Fruit fly (Drosophila melanogaster) whole organism, prepupa: Measurements from ENCODE around the gene CG14968.

Experiments
- CG11902 ChIP-seq: fragments of 200-800 bp; sonication (Bioruptor generic); optimal IDR thresholded peaks from 3 replicates; lab custom pipeline; 2016; ENCODE audit warnings: missing biosample characterization, missing genetic modification characterization
- CG31627 ChIP-seq: fragments of 200-800 bp; sonication (Bioruptor generic); optimal IDR thresholded peaks from 3 replicates; lab custom pipeline; 2016; ENCODE audit warnings: missing biosample characterization, missing genetic modification characterization
- CG32006 ChIP-seq: fragments of 200-800 bp; sonication (Bioruptor generic); optimal IDR thresholded peaks from 3 replicates; lab custom pipeline; 2017; ENCODE audit warnings: missing biosample characterization, mild to moderate bottlenecking, missing genetic modification characterization
- CG4318 ChIP-seq: fragments of 200-800 bp; sonication (Bioruptor generic); optimal IDR thresholded peaks from 3 replicates; lab custom pipeline; 2017; ENCODE audit warnings: missing biosample characterization, mild to moderate bottlenecking, missing genetic modification characterization
- CG6854 ChIP-seq: fragments of 200-800 bp; sonication (Bioruptor generic); optimal IDR thresholded peaks from 2 replicates; lab custom pipeline; 2017; ENCODE audit warnings: missing biosample characterization, mild to moderate bottlenecking, missing genetic modification characterization
- CG8119 ChIP-seq: fragments of 200-800 bp; sonication (Bioruptor generic); IDR thresholded peaks from 3 replicates; pipeline ENCODE4 v1.3.6; 2022; ENCODE audit warnings: missing biosample characterization, missing genetic modification characterization
- Eip93F ChIP-seq: fragments of 200-800 bp; sonication (Bioruptor generic); optimal IDR thresholded peaks from 2 replicates; lab custom pipeline; 2016; ENCODE audit warnings: missing biosample characterization, mild to moderate bottlenecking, missing genetic modification characterization
- Hr4 ChIP-seq: fragments of 200-800 bp; sonication (Bioruptor generic); optimal IDR thresholded peaks from 3 replicates; lab custom pipeline; 2016; ENCODE audit warnings: missing biosample characterization, missing genetic modification characterization
- OdsH ChIP-seq: fragments of 200-800 bp; sonication (Bioruptor generic); optimal IDR thresholded peaks from 3 replicates; lab custom pipeline; 2016; ENCODE audit warnings: missing biosample characterization, missing genetic modification characterization
- Sox14 ChIP-seq: fragments of 200-800 bp; sonication (Bioruptor generic); optimal IDR thresholded peaks from 3 replicates; lab custom pipeline; 2016; ENCODE audit warnings: missing biosample characterization, missing genetic modification characterization
- acj6 ChIP-seq: fragments of 200-800 bp; sonication (Bioruptor generic); optimal IDR thresholded peaks from 3 replicates; lab custom pipeline; 2016; ENCODE audit warnings: missing biosample characterization, missing genetic modification characterization
- eg ChIP-seq: fragments of 200-800 bp; sonication (Bioruptor generic); IDR thresholded peaks from 3 replicates; pipeline ENCODE4 v1.3.6; 2022; ENCODE audit warnings: missing biosample characterization, missing genetic modification characterization
- svp ChIP-seq: fragments of 200-800 bp; sonication (Bioruptor generic); peaks from one replicate; lab custom pipeline; 2016; ENCODE audit warnings: missing biosample characterization, missing genetic modification characterization

DNA sequence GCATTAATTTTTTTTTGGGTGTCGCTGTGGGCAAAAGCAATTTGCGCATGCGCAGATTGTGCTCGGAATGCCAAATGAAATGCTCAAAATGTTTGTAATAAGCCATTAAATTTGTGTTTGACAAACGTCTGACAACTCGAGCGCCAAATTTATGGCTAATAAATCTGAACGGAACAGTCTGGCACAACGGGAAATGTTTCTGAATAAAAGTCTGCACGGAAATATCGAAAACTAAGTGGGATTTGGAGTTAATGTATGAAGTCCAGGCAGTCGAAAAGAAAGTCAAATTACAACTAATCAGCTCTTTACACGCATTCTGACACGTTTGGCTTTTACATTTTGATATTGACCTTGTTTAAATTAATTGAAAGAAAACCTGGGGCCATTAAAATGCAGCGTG is 11.8 kb downstream of the CG14968 start, which contains the start of gene CG12009:
- TF ChIP-seq svp (GFP tag; lab: Kevin White, UChicago) = no peak
- no peak for TF ChIP-seq Eip93F (GFP tag; lab: Kevin White, UChicago)
- no peak for TF ChIP-seq acj6
- TF ChIP-seq OdsH (GFP tag; lab: Kevin White, UChicago) = no peak
- no peak for TF ChIP-seq CG4318 (GFP tag; lab: Kevin White, UChicago)
- TF ChIP-seq Hr4 (GFP tag; lab: Kevin White, UChicago) = no peak
- TF ChIP-seq CG31627 (GFP tag; lab: Kevin White, UChicago) = no peak
- no peak for TF ChIP-seq CG11902
- no peak for TF ChIP-seq eg
- TF ChIP-seq CG32006 = no peak
- TF ChIP-seq Sox14 (GFP tag; lab: Kevin White, UChicago) = no peak
- TF ChIP-seq CG6854 (GFP tag; lab: Kevin White, UChicago) = no peak
- no peak for TF ChIP-seq CG8119
